Worm (Caenorhabditis elegans) whole organism, L4/young adult: Measurements from ENCODE around the gene F19G12.9.

ENCODE experiments used
- W03F9.2 ChIP-seq: fragments of 150-350 bp; optimal IDR thresholded peaks from 2 replicates; lab custom pipeline; 2014; ENCODE audit warnings: missing biosample characterization, missing genetic modification characterization
- dao-5 ChIP-seq: sonication (generic microtip); optimal IDR thresholded peaks from 2 replicates; lab custom pipeline; 2016; ENCODE audit warnings: missing genotype, missing genetic modification characterization, moderate library complexity, missing compliant biosample characterization
- him-1 ChIP-seq: sonication (generic microtip); optimal IDR thresholded peaks from 2 replicates; lab custom pipeline; 2016; ENCODE audit warnings: missing genotype, missing genetic modification reagents, missing genetic modification characterization, missing compliant biosample characterization

DNA sequence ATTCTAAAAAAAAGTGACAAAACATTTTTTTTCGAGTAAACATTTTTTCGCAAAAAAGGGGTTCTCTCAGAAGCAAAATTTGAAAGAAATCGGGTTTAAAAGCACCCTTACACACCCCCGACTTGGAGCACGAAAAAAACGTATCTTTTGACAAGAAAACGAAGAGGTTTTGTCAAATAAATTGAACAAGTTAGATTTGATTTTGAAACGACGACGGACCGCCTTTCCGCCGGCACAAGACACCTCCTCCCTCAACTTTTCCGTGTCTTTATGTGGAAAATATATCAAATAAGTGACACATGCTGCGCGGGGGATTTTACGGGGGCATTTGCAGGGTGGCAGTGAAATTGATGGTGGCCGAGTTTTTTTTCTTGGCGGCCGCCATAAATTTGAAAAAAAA lies 49.0 kb downstream of the F19G12.9 start:
- TF ChIP-seq dao-5 (tag; lab: Kevin White, UChicago) (no peak), him-1 (tag; lab: Kevin White, UChicago) (no peak), W03F9.2 (tag; lab: Kevin White, UChicago) (no peak)
